Fruit fly (Drosophila melanogaster) whole organism, embryonic: ENCODE data around the gene mbm.
A peak's percentile ranks its signal among the peaks of the same experiment; 100 is the strongest.

Experiments
- Bteb2 ChIP-seq: fragments of 200-800 bp; sonication (Bioruptor generic); optimal IDR thresholded peaks from 2 replicates; lab custom pipeline; 2016; ENCODE audit warnings: missing biosample characterization, missing genetic modification characterization
- CG10565 ChIP-seq: fragments of 200-800 bp; sonication (Bioruptor generic); optimal IDR thresholded peaks from 3 replicates; lab custom pipeline; 2016; ENCODE audit warnings: missing biosample characterization, mild to moderate bottlenecking, missing genetic modification characterization
- CG11093 ChIP-seq: fragments of 200-800 bp; sonication (Bioruptor generic); IDR thresholded peaks from 3 replicates; pipeline ENCODE4 v1.3.6; 2022; ENCODE audit warnings: missing biosample characterization, missing genetic modification characterization
- CG11456 ChIP-seq: fragments of 200-800 bp; sonication (Bioruptor generic); IDR thresholded peaks from 3 replicates; pipeline ENCODE4 v1.3.6; 2022; ENCODE audit warnings: missing biosample characterization, missing genetic modification characterization
- CG11695 ChIP-seq: fragments of 200-800 bp; sonication (Bioruptor generic); IDR thresholded peaks from 3 replicates; pipeline ENCODE4 v1.3.6; 2022; ENCODE audit warnings: missing biosample characterization, missing genetic modification characterization
- CG12071 ChIP-seq: fragments of 200-800 bp; sonication (Bioruptor generic); optimal IDR thresholded peaks from 3 replicates; lab custom pipeline; 2018; ENCODE audit warnings: missing biosample characterization, mild to moderate bottlenecking, missing genetic modification characterization
- CG12391 ChIP-seq: fragments of 200-800 bp; sonication (Bioruptor generic); optimal IDR thresholded peaks from 3 replicates; lab custom pipeline; 2018; ENCODE audit warnings: missing biosample characterization, mild to moderate bottlenecking, missing genetic modification characterization, moderate library complexity
- CG13287 ChIP-seq: fragments of 200-800 bp; sonication (Bioruptor generic); IDR thresholded peaks from 2 replicates; pipeline ENCODE4 v1.3.6; 2022; ENCODE audit warnings: missing biosample characterization, missing genetic modification characterization; ENCODE audit not compliant: partially characterized antibody
- CG14860 ChIP-seq: fragments of 200-800 bp; sonication (Bioruptor generic); IDR thresholded peaks from 3 replicates; pipeline ENCODE4 v1.3.6; 2022; ENCODE audit warnings: missing biosample characterization, missing genetic modification characterization; ENCODE audit not compliant: partially characterized antibody
- CG17568 ChIP-seq: fragments of 200-800 bp; sonication (Bioruptor generic); optimal IDR thresholded peaks from 2 replicates; lab custom pipeline; 2018; ENCODE audit warnings: missing biosample characterization, mild to moderate bottlenecking, missing genetic modification characterization, moderate library complexity
- CG18599 ChIP-seq: fragments of 200-800 bp; sonication (Bioruptor generic); optimal IDR thresholded peaks from 3 replicates; lab custom pipeline; 2017; ENCODE audit warnings: missing biosample characterization, missing genetic modification characterization, mild to moderate bottlenecking, moderate library complexity, missing genetic modification reagents
- CG2129 ChIP-seq: fragments of 200-800 bp; sonication (Bioruptor generic); IDR thresholded peaks from 2 replicates; pipeline ENCODE4 v1.3.6; 2022; ENCODE audit warnings: missing biosample characterization, missing genetic modification characterization; ENCODE audit not compliant: partially characterized antibody
- CG31224 ChIP-seq: fragments of 200-800 bp; sonication (Bioruptor generic); IDR thresholded peaks from 2 replicates; pipeline ENCODE4 v1.3.6; 2022; ENCODE audit warnings: missing biosample characterization, missing genetic modification characterization
- CG31388 ChIP-seq: fragments of 200-800 bp; sonication (Bioruptor generic); optimal IDR thresholded peaks from 2 replicates; lab custom pipeline; 2016; ENCODE audit warnings: missing biosample characterization, missing genetic modification characterization
- CG31441 ChIP-seq: fragments of 200-800 bp; sonication (Bioruptor generic); IDR thresholded peaks from 2 replicates; pipeline ENCODE4 v1.3.6; 2022; ENCODE audit warnings: missing biosample characterization, missing genetic modification characterization
- CG34376 ChIP-seq: fragments of 200-800 bp; sonication (Bioruptor generic); optimal IDR thresholded peaks from 2 replicates; lab custom pipeline; 2018; ENCODE audit warnings: missing biosample characterization, mild to moderate bottlenecking, missing genetic modification characterization
- CG34422 ChIP-seq: fragments of 200-800 bp; sonication (Bioruptor generic); IDR thresholded peaks from 3 replicates; pipeline ENCODE4 v1.3.6; 2022; ENCODE audit warnings: missing biosample characterization, missing genetic modification characterization
- CG7372 ChIP-seq: fragments of 200-800 bp; sonication (Bioruptor generic); IDR thresholded peaks from 2 replicates; pipeline ENCODE4 v1.3.6; 2022; ENCODE audit warnings: missing biosample characterization, missing genetic modification characterization
- CG9797 ChIP-seq: fragments of 200-800 bp; sonication (Bioruptor generic); optimal IDR thresholded peaks from 3 replicates; lab custom pipeline; 2018; ENCODE audit warnings: missing biosample characterization, mild to moderate bottlenecking, missing genetic modification characterization
- CG9817 ChIP-seq: fragments of 200-800 bp; sonication (Bioruptor generic); optimal IDR thresholded peaks from 2 replicates; lab custom pipeline; 2018; ENCODE audit warnings: missing biosample characterization, mild to moderate bottlenecking, missing genetic modification characterization, moderate library complexity
- Dip2 ChIP-seq: fragments of 200-800 bp; sonication (Bioruptor generic); IDR thresholded peaks from 2 replicates; pipeline ENCODE4 v1.3.6; 2022; ENCODE audit warnings: missing biosample characterization, missing genetic modification characterization
- ERR ChIP-seq: fragments of 200-800 bp; sonication (Bioruptor generic); optimal IDR thresholded peaks from 2 replicates; lab custom pipeline; 2016; ENCODE audit warnings: missing biosample characterization, missing genetic modification characterization
- Ets65A ChIP-seq: fragments of 200-800 bp; sonication (Bioruptor generic); peaks from one replicate; lab custom pipeline; 2016; ENCODE audit warnings: missing biosample characterization, missing genetic modification characterization
- Fer1 ChIP-seq: fragments of 200-800 bp; sonication (Bioruptor generic); optimal IDR thresholded peaks from 2 replicates; lab custom pipeline; 2017; ENCODE audit warnings: missing biosample characterization, mild to moderate bottlenecking, missing genetic modification characterization
- H2.0 ChIP-seq: fragments of 200-800 bp; sonication (Bioruptor generic); IDR thresholded peaks from 2 replicates; pipeline ENCODE4 v1.3.6; 2022; ENCODE audit warnings: missing biosample characterization, missing genetic modification characterization
- HLH3B ChIP-seq: fragments of 200-800 bp; sonication (Bioruptor generic); IDR thresholded peaks from 2 replicates; pipeline ENCODE4 v1.3.6; 2022; ENCODE audit warnings: missing biosample characterization, missing genetic modification characterization
- HLHmδ ChIP-seq: fragments of 200-800 bp; sonication (Bioruptor generic); optimal IDR thresholded peaks from 2 replicates; lab custom pipeline; 2018; ENCODE audit warnings: missing biosample characterization, mild to moderate bottlenecking, missing genetic modification characterization, moderate library complexity
- Hr39 ChIP-seq: fragments of >200 bp; optimal IDR thresholded peaks from 2 replicates; lab custom pipeline; 2017
- Mes4 ChIP-seq: fragments of 200-800 bp; sonication (Bioruptor generic); optimal IDR thresholded peaks from 2 replicates; lab custom pipeline; 2016; ENCODE audit warnings: missing biosample characterization, missing genetic modification characterization
- Neu2 ChIP-seq: fragments of 200-800 bp; sonication (Bioruptor generic); optimal IDR thresholded peaks from 3 replicates; lab custom pipeline; 2016; ENCODE audit warnings: missing biosample characterization, missing genetic modification characterization, borderline replicate concordance
- Nf-YA ChIP-seq: fragments of 200-800 bp; sonication (Bioruptor generic); IDR thresholded peaks from 2 replicates; pipeline ENCODE4 v1.3.6; 2022; ENCODE audit warnings: missing biosample characterization, missing genetic modification characterization
- Sry-δ ChIP-seq: fragments of 200-800 bp; sonication (Bioruptor generic); optimal IDR thresholded peaks from 2 replicates; lab custom pipeline; 2016; ENCODE audit warnings: missing biosample characterization, missing genetic modification characterization
- abd-A ChIP-seq: fragments of 200-800 bp; sonication (Bioruptor generic); optimal IDR thresholded peaks from 3 replicates; lab custom pipeline; 2019; ENCODE audit warnings: missing biosample characterization, mild to moderate bottlenecking, missing genetic modification characterization, moderate library complexity
- amos ChIP-seq: fragments of 200-800 bp; sonication (Bioruptor generic); IDR thresholded peaks from 2 replicates; pipeline ENCODE4 v1.3.6; 2022; ENCODE audit warnings: missing biosample characterization, missing genetic modification characterization; ENCODE audit not compliant: partially characterized antibody
- ato ChIP-seq: fragments of 200-800 bp; sonication (Bioruptor generic); IDR thresholded peaks from 2 replicates; pipeline ENCODE4 v1.3.6; 2022; ENCODE audit warnings: missing biosample characterization, missing genetic modification characterization; ENCODE audit not compliant: partially characterized antibody
- bigmax ChIP-seq: fragments of 200-800 bp; sonication (Bioruptor generic); optimal IDR thresholded peaks from 2 replicates; lab custom pipeline; 2018; ENCODE audit warnings: missing biosample characterization, mild to moderate bottlenecking, missing genetic modification characterization
- bsh ChIP-seq, 2 experiments: fragments of 200-800 bp; sonication (Bioruptor generic); optimal IDR thresholded peaks; 2 replicates each; lab custom pipeline; 2017 to 2018; ENCODE audit warnings: mild to moderate bottlenecking in 2 of 2, missing biosample characterization in 2 of 2, missing genetic modification characterization in 2 of 2, moderate library complexity in 1 of 2
- cato ChIP-seq: fragments of 200-800 bp; sonication (Bioruptor generic); optimal IDR thresholded peaks from 2 replicates; lab custom pipeline; 2016; ENCODE audit warnings: missing biosample characterization, missing genetic modification characterization, borderline replicate concordance
- chif ChIP-seq, 2 experiments: fragments of 200-800 bp; sonication (Bioruptor generic); optimal IDR thresholded peaks; 3 replicates each; lab custom pipeline; 2016; ENCODE audit warnings: missing biosample characterization in 2 of 2, missing genetic modification characterization in 2 of 2
- dmrt11E ChIP-seq: fragments of 200-800 bp; sonication (Bioruptor generic); optimal IDR thresholded peaks from 3 replicates; lab custom pipeline; 2018; ENCODE audit warnings: missing biosample characterization, mild to moderate bottlenecking, missing genetic modification characterization, moderate library complexity
- ems ChIP-seq: fragments of 200-800 bp; sonication (Bioruptor generic); optimal IDR thresholded peaks from 3 replicates; lab custom pipeline; 2016; ENCODE audit warnings: missing biosample characterization, missing genetic modification characterization
- esg ChIP-seq: fragments of 200-800 bp; sonication (Bioruptor generic); conservative IDR thresholded peaks from 2 replicates; pipeline ENCODE4 v1.3.6; 2022; ENCODE audit warnings: missing biosample characterization, missing genetic modification characterization
- fd64A ChIP-seq: fragments of 200-800 bp; sonication (Bioruptor generic); optimal IDR thresholded peaks from 3 replicates; lab custom pipeline; 2018; ENCODE audit warnings: missing biosample characterization, mild to moderate bottlenecking, missing genetic modification characterization
- gce ChIP-seq: fragments of 200-800 bp; sonication (Bioruptor generic); IDR thresholded peaks from 3 replicates; pipeline ENCODE4 v1.3.6; 2022; ENCODE audit warnings: missing biosample characterization, missing genetic modification characterization
- hkb ChIP-seq, 2 experiments: fragments of 200-800 bp in 1 of 2; fragments of >200 bp in 1 of 2; sonication (Bioruptor generic) in 1 of 2; IDR thresholded peaks in 1 of 2; optimal IDR thresholded peaks in 1 of 2; 2 replicates each; pipeline versions ENCODE4 v1.3.6 to Lab custom; 2017 to 2022; ENCODE audit warnings: missing biosample characterization in 1 of 2, missing genetic modification characterization in 1 of 2
- jigr1 ChIP-seq: fragments of 200-800 bp; sonication (Bioruptor generic); IDR thresholded peaks from 3 replicates; pipeline ENCODE4 v1.3.6; 2022; ENCODE audit warnings: missing biosample characterization, missing genetic modification characterization
- oc ChIP-seq: fragments of 200-800 bp; sonication (Bioruptor generic); optimal IDR thresholded peaks from 2 replicates; lab custom pipeline; 2018; ENCODE audit warnings: missing biosample characterization, mild to moderate bottlenecking, missing genetic modification characterization, moderate library complexity
- pho ChIP-seq: fragments of 200-800 bp; sonication (Bioruptor generic); optimal IDR thresholded peaks from 2 replicates; lab custom pipeline; 2016; ENCODE audit warnings: missing biosample characterization, missing genetic modification characterization
- repo ChIP-seq: fragments of 200-800 bp; sonication (Bioruptor generic); optimal IDR thresholded peaks from 2 replicates; lab custom pipeline; 2016; ENCODE audit warnings: missing biosample characterization, missing genetic modification characterization
- salm ChIP-seq: fragments of 200-800 bp; sonication (Bioruptor generic); optimal IDR thresholded peaks from 2 replicates; lab custom pipeline; 2018; ENCODE audit warnings: missing biosample characterization, mild to moderate bottlenecking, missing genetic modification characterization

mbm gene

DNA sequence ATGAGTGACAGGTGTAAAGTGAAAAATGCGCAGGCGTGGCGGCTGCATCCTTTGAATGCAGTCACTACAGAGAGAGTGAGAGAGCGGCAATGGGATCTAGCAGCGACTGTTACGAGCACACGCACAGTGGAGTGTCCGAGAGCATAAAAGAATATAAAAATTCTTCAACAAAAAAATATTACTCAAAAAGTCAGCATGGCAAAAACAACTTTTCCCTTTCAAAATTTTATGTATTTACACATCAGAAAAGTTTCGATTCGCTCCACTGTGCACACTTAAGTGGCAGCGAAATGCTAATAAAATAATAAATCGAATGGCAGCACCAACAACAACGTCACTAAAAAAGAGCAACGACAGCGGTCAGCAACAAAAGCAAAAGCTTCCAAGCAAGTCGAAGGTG lies 50.2 kb downstream of the mbm start (continued):
- peak; percentile 79 for TF ChIP-seq Nf-YA (GFP tag; lab: Robert Waterston, UW)
- peak; percentile 94 for TF ChIP-seq Ets65A (GFP tag; lab: Kevin White, UChicago)
- TF ChIP-seq CG11093 (GFP tag; lab: Robert Waterston, UW) = peak; percentile 86
- peak; percentile 79 for TF ChIP-seq CG18599 (GFP tag; lab: Kevin White, UChicago)
- TF ChIP-seq Sry-δ = peak; percentile 45
- peak; percentile 90 for TF ChIP-seq ems (GFP tag; lab: Kevin White, UChicago)
- TF ChIP-seq abd-A (tag; lab: Kevin White, UChicago) = no peak
- peak; percentile 76 for TF ChIP-seq CG17568 (GFP tag; lab: Kevin White, UChicago)
- TF ChIP-seq repo (GFP tag; lab: Kevin White, UChicago) = peak; percentile 70
- TF ChIP-seq cato (GFP tag; lab: Kevin White, UChicago) = peak; percentile 69
- TF ChIP-seq CG12391 = peak; percentile 90
- TF ChIP-seq CG10565 (GFP tag; lab: Kevin White, UChicago) = peak; percentile 67
- no peak for TF ChIP-seq CG2129 (GFP tag; lab: Robert Waterston, UW)
- no peak for TF ChIP-seq CG14860 (GFP tag; lab: Robert Waterston, UW)
- TF ChIP-seq CG11456 (GFP tag; lab: Robert Waterston, UW) = peak; percentile 76; the same call in 2 of the 3 replicates
- peak; percentile 89 for TF ChIP-seq CG11695 (GFP tag; lab: Robert Waterston, UW)
- TF ChIP-seq esg (GFP tag; lab: Robert Waterston, UW) = peak; percentile 88
- peak; percentile 54 for TF ChIP-seq CG7372 (GFP tag; lab: Robert Waterston, UW)
- TF ChIP-seq hkb (optimal IDR thresholded peaks at IDR 0.05; lab: Kevin White, UChicago) = no peak
- peak; percentile 92 for TF ChIP-seq hkb (GFP tag; IDR thresholded peaks at IDR 0.05; lab: Robert Waterston, UW)
- peak; percentile 68 for TF ChIP-seq fd64A (GFP tag; lab: Kevin White, UChicago)
- peak; percentile 81 for TF ChIP-seq salm (tag; lab: Kevin White, UChicago)
- TF ChIP-seq dmrt11E (tag; lab: Kevin White, UChicago) = peak; percentile 91
- peak; percentile 88 for TF ChIP-seq gce (GFP tag; lab: Robert Waterston, UW)
- TF ChIP-seq pho (GFP tag; lab: Kevin White, UChicago) = peak; percentile 40
- no peak for TF ChIP-seq amos (GFP tag; lab: Robert Waterston, UW)
- TF ChIP-seq H2.0 = peak; percentile 83
- peak; percentile 79 for TF ChIP-seq oc
- no peak for TF ChIP-seq CG34376 (GFP tag; lab: Kevin White, UChicago)
- TF ChIP-seq chif (GFP tag; optimal IDR thresholded peaks at IDR 0.05; lab: Kevin White, UChicago) = peak; percentile 88 to 92
- TF ChIP-seq bigmax (GFP tag; lab: Kevin White, UChicago) = no peak
- peak; percentile 93 to 94 for TF ChIP-seq bsh (GFP tag; optimal IDR thresholded peaks at IDR 0.05; lab: Kevin White, UChicago)
- TF ChIP-seq CG34422 = peak; percentile 90
- TF ChIP-seq jigr1 = 0 out of 3 replicates have a peak, but pooled peaks have one; percentile 20
- TF ChIP-seq Neu2 (GFP tag; lab: Kevin White, UChicago) = peak; percentile 20
- peak; percentile 28 for TF ChIP-seq CG9817 (tag; lab: Kevin White, UChicago)
- TF ChIP-seq CG13287 (GFP tag; lab: Robert Waterston, UW) = no peak
- peak; percentile 74 for TF ChIP-seq CG31388
- peak; percentile 92 for TF ChIP-seq CG31441
- TF ChIP-seq ato = no peak
- no peak for TF ChIP-seq HLHmδ (GFP tag; lab: Kevin White, UChicago)
- TF ChIP-seq CG9797 (GFP tag; lab: Kevin White, UChicago) = peak; percentile 27
- TF ChIP-seq HLH3B (GFP tag; lab: Robert Waterston, UW) = peak; percentile 91
- peak; percentile 76 for TF ChIP-seq Bteb2
- peak; percentile 39; the same call in 1 of the 2 replicates for TF ChIP-seq Dip2 (GFP tag; lab: Robert Waterston, UW)
- peak; percentile 81 for TF ChIP-seq CG12071 (GFP tag; lab: Kevin White, UChicago)
- peak; percentile 70 for TF ChIP-seq ERR (GFP tag; lab: Kevin White, UChicago)
- TF ChIP-seq Fer1 (GFP tag; lab: Kevin White, UChicago) = peak; percentile 51
- TF ChIP-seq CG31224 (GFP tag; lab: Robert Waterston, UW) = peak; percentile 54
- TF ChIP-seq Mes4 (GFP tag; lab: Kevin White, UChicago) = peak; percentile 79
- TF ChIP-seq Hr39 (lab: Kevin White, UChicago) = no peak
